Worm (Caenorhabditis elegans): Measurements from ENCODE around the gene F57B9.3.

The F57B9.3 gene

DNA sequence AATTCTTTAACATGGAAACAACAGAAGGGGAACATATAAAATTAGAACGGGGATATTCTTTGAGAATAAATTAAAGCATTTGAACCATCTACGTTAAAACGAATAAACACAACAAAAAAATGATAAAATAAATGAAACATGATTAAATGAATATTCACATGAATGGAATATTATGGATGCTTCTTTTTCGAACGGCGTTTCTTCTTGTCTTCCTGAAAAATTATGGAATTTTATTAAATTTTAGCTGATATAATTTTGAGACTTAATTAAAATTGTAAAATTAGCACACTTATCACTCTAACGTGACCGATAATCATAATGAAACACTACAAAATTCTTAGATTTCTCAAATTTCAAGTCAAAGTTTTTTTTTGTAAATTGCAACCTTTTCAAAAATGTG is 39.0 kb upstream of the F57B9.3 start:
- TF ChIP-seq aha-1 (tag) (peak; percentile 4), Y75B8A.6 (GFP tag; IDR thresholded peaks at IDR 0.05) (no peak), pqm-1 (tag; optimal IDR thresholded peaks at IDR 0.05) (no peak), mdl-1 (tag; optimal IDR thresholded peaks at IDR 0.05) (no peak), zip-2 (tag; optimal IDR thresholded peaks at IDR 0.05) (peak; percentile 22), zfp-3 (GFP tag; conservative IDR thresholded peaks at IDR 0.05) (0 out of 2 replicates have a peak, but pooled peaks have one; percentile 29), skn-1 (tag; optimal IDR thresholded peaks at IDR 0.05) (no peak), hmg-1.1 (GFP tag; IDR thresholded peaks at IDR 0.05) (no peak), dpl-1 (GFP tag; optimal IDR thresholded peaks at IDR 0.05) (no peak), ceh-44 (GFP tag; IDR thresholded peaks at IDR 0.05) (no peak), T26A8.4 (GFP tag; IDR thresholded peaks at IDR 0.05) (peak; percentile 55; the same call in 1 of the 2 replicates), ZK337.2 (GFP tag; IDR thresholded peaks at IDR 0.05) (no peak), daf-16 (GFP tag; optimal IDR thresholded peaks at IDR 0.05) (peak in 1 of 2 experiments; percentile 51), daf-16 (tag; optimal IDR thresholded peaks at IDR 0.05) (no peak), arid-1 (GFP tag; conservative IDR thresholded peaks at IDR 0.05) (peak; percentile 55; the same call in 1 of the 2 replicates), mep-1 (tag; optimal IDR thresholded peaks at IDR 0.05) (peak; percentile 66), lin-38 (GFP tag; IDR thresholded peaks at IDR 0.05) (peak; percentile 45), gei-8 (GFP tag; optimal IDR thresholded peaks at IDR 0.05) (no peak), lim-7 (GFP tag; IDR thresholded peaks at IDR 0.05) (no peak), T20F7.1 (GFP tag; optimal IDR thresholded peaks at IDR 0.05) (peak; percentile 31), php-3 (GFP tag; IDR thresholded peaks at IDR 0.05) (peak; percentile 59), nhr-11 (tag; optimal IDR thresholded peaks at IDR 0.05) (no peak)

- TF ChIP-seq lsy-2 (tag; optimal IDR thresholded peaks at IDR 0.05) (peak in 1 of 2 experiments; percentile 37), tra-1 (GFP tag; IDR thresholded peaks at IDR 0.05) (no peak), dmd-6 (GFP tag; IDR thresholded peaks at IDR 0.05) (peak; percentile 40; the same call in 1 of the 2 replicates), nhr-76 (tag; optimal IDR thresholded peaks at IDR 0.05) (no peak), nhr-48 (tag; optimal IDR thresholded peaks at IDR 0.05) (no peak), snpc-4 (tag; optimal IDR thresholded peaks at IDR 0.05) (no peak), aha-1 (tag) (peak; percentile 74), F26F4.8 (GFP tag; conservative IDR thresholded peaks at IDR 0.05) (no peak), mxl-2 (GFP tag; conservative IDR thresholded peaks at IDR 0.05) (no peak), pqm-1 (tag; optimal IDR thresholded peaks at IDR 0.05) (peak; percentile 17), F49E8.2 (tag; optimal IDR thresholded peaks at IDR 0.05; ENCODE audit: borderline replicate concordance) (no peak), lin-38 (GFP tag; IDR thresholded peaks at IDR 0.05) (peak; percentile 61), nhr-77 (tag; optimal IDR thresholded peaks at IDR 0.05) (no peak), ceh-44 (GFP tag; IDR thresholded peaks at IDR 0.05) (no peak), Y105C5A.15 (GFP tag; IDR thresholded peaks at IDR 0.05) (no peak)
Measured at ce11 chrIII:6903056-6903977, 36.3 kb upstream of the F57B9.3 start, which contains the start of the genes brc-2 and T07E3.3. brc-2 (minus strand) TSS chrIII:6903106. T07E3.3 (plus strand) TSS chrIII:6903877.

- TF ChIP-seq unc-39 (tag; optimal IDR thresholded peaks at IDR 0.05) = no peak
- TF ChIP-seq madf-5 (GFP tag; IDR thresholded peaks at IDR 0.05) = no peak
- peak; percentile 13; the same call in 1 of the 2 replicates for TF ChIP-seq dmd-6 (GFP tag; IDR thresholded peaks at IDR 0.05)
- no peak for TF ChIP-seq T20F7.1 (GFP tag; optimal IDR thresholded peaks at IDR 0.05)
- TF ChIP-seq nhr-6 (tag; optimal IDR thresholded peaks at IDR 0.05) = no peak
- TF ChIP-seq php-3 (GFP tag; IDR thresholded peaks at IDR 0.05) = no peak
- TF ChIP-seq ztf-11 (tag; optimal IDR thresholded peaks at IDR 0.05) = no peak
Measured at ce11 chrIII:6904468-6904867, 35.2 kb upstream of the F57B9.3 start.
